Fruit fly (Drosophila melanogaster) whole organism, wandering third instar larva: ENCODE data around the gene CG14551.

Source experiments
- Abd-B ChIP-seq: fragments of >200 bp; optimal IDR thresholded peaks from 2 replicates; lab custom pipeline; 2017; ENCODE audit warnings: missing biosample characterization, missing genetic modification characterization
- CG32264 ChIP-seq: fragments of 200-800 bp; sonication (Bioruptor generic); optimal IDR thresholded peaks from 2 replicates; lab custom pipeline; 2016; ENCODE audit warnings: missing biosample characterization, missing genetic modification characterization
- CG9705 ChIP-seq: fragments of 200-800 bp; sonication (Bioruptor generic); optimal IDR thresholded peaks from 2 replicates; lab custom pipeline; 2018; ENCODE audit warnings: missing biosample characterization, mild to moderate bottlenecking, missing genetic modification characterization
- CrebA ChIP-seq: fragments of 200-800 bp; sonication (Bioruptor generic); optimal IDR thresholded peaks from 2 replicates; lab custom pipeline; 2016; ENCODE audit warnings: missing biosample characterization, mild to moderate bottlenecking, missing genetic modification characterization, borderline replicate concordance
- Dfd ChIP-seq: fragments of >200 bp; optimal IDR thresholded peaks from 2 replicates; lab custom pipeline; 2017; ENCODE audit warnings: missing biosample characterization, missing genetic modification characterization
- Dif ChIP-seq: fragments of 200-275, 200-300 bp; sonication (Bioruptor generic); optimal IDR thresholded peaks from 2 replicates; lab custom pipeline; 2018; ENCODE audit warnings: missing biosample characterization, missing genetic modification characterization; ENCODE audit not compliant: partially characterized antibody
- GATAd ChIP-seq: sonication (Bioruptor generic); optimal IDR thresholded peaks from 2 replicates; lab custom pipeline; 2016; ENCODE audit warnings: missing biosample characterization, missing genetic modification characterization
- Hnf4 ChIP-seq: fragments of 200-800 bp; sonication (Bioruptor generic); optimal IDR thresholded peaks from 2 replicates; lab custom pipeline; 2016; ENCODE audit warnings: missing biosample characterization, mild to moderate bottlenecking, missing genetic modification characterization
- Hr78 ChIP-seq: fragments of >200 bp; optimal IDR thresholded peaks from 2 replicates; lab custom pipeline; 2017; ENCODE audit warnings: missing biosample characterization, missing genetic modification characterization
- Jra ChIP-seq: sonication (Bioruptor generic); optimal IDR thresholded peaks from 2 replicates; lab custom pipeline; 2016; ENCODE audit warnings: missing biosample characterization, missing genetic modification characterization
- Mio ChIP-seq: sonication (Bioruptor generic); optimal IDR thresholded peaks from 2 replicates; lab custom pipeline; 2016; ENCODE audit warnings: missing biosample characterization, missing genetic modification characterization
- N ChIP-seq: fragments of >200 bp; optimal IDR thresholded peaks from 2 replicates; lab custom pipeline; 2018; ENCODE audit warnings: missing biosample characterization, missing external identifiers, missing genetic modification characterization
- OdsH ChIP-seq: fragments of 200-800 bp; sonication (Bioruptor generic); optimal IDR thresholded peaks from 2 replicates; lab custom pipeline; 2016; ENCODE audit warnings: missing biosample characterization, mild to moderate bottlenecking, missing genetic modification characterization
- Rel ChIP-seq, 2 experiments: fragments of 200-800 bp; sonication (Bioruptor generic) in 1 of 2; optimal IDR thresholded peaks; 2 replicates in 1 of 2; 3 replicates in 1 of 2; lab custom pipeline; 2016 to 2019; ENCODE audit warnings: mild to moderate bottlenecking in 2 of 2, missing biosample characterization in 2 of 2, missing genetic modification characterization in 2 of 2, moderate library complexity in 1 of 2
- Vsx2 ChIP-seq: fragments of 200-300, 225-300 bp; sonication (Bioruptor generic); optimal IDR thresholded peaks from 2 replicates; lab custom pipeline; 2018; ENCODE audit warnings: missing biosample characterization, missing genetic modification characterization; ENCODE audit not compliant: partially characterized antibody
- br ChIP-seq: fragments of 200-800 bp; sonication (Bioruptor generic); optimal IDR thresholded peaks from 2 replicates; lab custom pipeline; 2016; ENCODE audit warnings: missing biosample characterization, missing genetic modification characterization
- dl ChIP-seq, 2 experiments: fragments of 175-275, 200-275 bp in 1 of 2; fragments of 200-275 bp in 1 of 2; sonication (Bioruptor generic); optimal IDR thresholded peaks; lab custom pipeline; 2018; ENCODE audit warnings: mild to moderate bottlenecking in 2 of 2, missing biosample characterization in 2 of 2, missing genetic modification characterization in 2 of 2, moderate library complexity in 2 of 2; ENCODE audit not compliant: partially characterized antibody in 2 of 2, insufficient read depth in 1 of 2
- dsf ChIP-seq: sonication (Bioruptor generic); optimal IDR thresholded peaks from 2 replicates; lab custom pipeline; 2016; ENCODE audit warnings: missing biosample characterization, missing genetic modification characterization, borderline replicate concordance
- ey ChIP-seq: fragments of 200-800 bp; sonication (Bioruptor generic); optimal IDR thresholded peaks from 2 replicates; lab custom pipeline; 2016; ENCODE audit warnings: missing biosample characterization, missing genetic modification characterization
- foxo ChIP-seq, 2 experiments: fragments of 200-800 bp; sonication (Bioruptor generic); optimal IDR thresholded peaks; 2 replicates in 1 of 2; 3 replicates in 1 of 2; lab custom pipeline; 2016 to 2017; ENCODE audit warnings: missing biosample characterization in 2 of 2, missing genetic modification characterization in 2 of 2
- h ChIP-seq: fragments of 200-800 bp; sonication (Bioruptor generic); optimal IDR thresholded peaks from 3 replicates; lab custom pipeline; 2016; ENCODE audit warnings: missing biosample characterization, mild to moderate bottlenecking, missing genetic modification characterization
- jim ChIP-seq: fragments of 175-275, 200-325 bp; sonication (Bioruptor generic); optimal IDR thresholded peaks from 2 replicates; lab custom pipeline; 2016; ENCODE audit warnings: missing biosample characterization, mild to moderate bottlenecking, missing genetic modification characterization
- lola ChIP-seq: fragments of >200 bp; optimal IDR thresholded peaks from 2 replicates; lab custom pipeline; 2017; ENCODE audit warnings: missing biosample characterization, missing genetic modification characterization
- pan ChIP-seq: fragments of >200 bp; optimal IDR thresholded peaks from 2 replicates; lab custom pipeline; 2017
- psq ChIP-seq: fragments of 200-800 bp; sonication (Bioruptor generic); optimal IDR thresholded peaks from 3 replicates; lab custom pipeline; 2017; ENCODE audit warnings: missing biosample characterization, mild to moderate bottlenecking, missing genetic modification characterization, moderate library complexity
- rgr ChIP-seq: fragments of 200-800 bp; sonication (Bioruptor generic); optimal IDR thresholded peaks from 3 replicates; lab custom pipeline; 2016; ENCODE audit warnings: missing biosample characterization, mild to moderate bottlenecking, missing genetic modification characterization
- sv ChIP-seq: fragments of 200-800 bp; sonication (Bioruptor generic); optimal IDR thresholded peaks from 3 replicates; lab custom pipeline; 2016; ENCODE audit warnings: missing biosample characterization, missing genetic modification characterization
- tai ChIP-seq: sonication (Bioruptor generic); optimal IDR thresholded peaks from 2 replicates; lab custom pipeline; 2016; ENCODE audit warnings: missing biosample characterization, missing genetic modification characterization
- woc ChIP-seq: sonication (Bioruptor generic); optimal IDR thresholded peaks from 2 replicates; lab custom pipeline; 2016; ENCODE audit warnings: missing biosample characterization, mild to moderate bottlenecking, missing genetic modification characterization

The CG14551 gene

DNA sequence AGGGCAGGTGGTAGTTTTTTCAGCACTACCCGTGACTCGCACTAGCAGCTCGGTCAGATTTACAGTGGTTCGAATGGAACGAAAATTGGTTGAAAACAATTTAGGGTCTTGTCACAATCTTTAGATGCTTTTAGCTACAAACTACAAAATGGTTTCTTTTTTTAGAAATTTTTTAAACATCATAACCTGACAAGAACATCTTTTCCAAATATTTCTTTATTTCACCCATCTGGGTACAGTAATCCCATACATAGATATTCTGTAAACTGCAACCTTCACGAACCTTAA, 27.5 kb downstream of the CG14551 start:
- TF ChIP-seq sv (GFP tag; lab: Kevin White, UChicago) (no peak), woc (peak; percentile 25)

DNA sequence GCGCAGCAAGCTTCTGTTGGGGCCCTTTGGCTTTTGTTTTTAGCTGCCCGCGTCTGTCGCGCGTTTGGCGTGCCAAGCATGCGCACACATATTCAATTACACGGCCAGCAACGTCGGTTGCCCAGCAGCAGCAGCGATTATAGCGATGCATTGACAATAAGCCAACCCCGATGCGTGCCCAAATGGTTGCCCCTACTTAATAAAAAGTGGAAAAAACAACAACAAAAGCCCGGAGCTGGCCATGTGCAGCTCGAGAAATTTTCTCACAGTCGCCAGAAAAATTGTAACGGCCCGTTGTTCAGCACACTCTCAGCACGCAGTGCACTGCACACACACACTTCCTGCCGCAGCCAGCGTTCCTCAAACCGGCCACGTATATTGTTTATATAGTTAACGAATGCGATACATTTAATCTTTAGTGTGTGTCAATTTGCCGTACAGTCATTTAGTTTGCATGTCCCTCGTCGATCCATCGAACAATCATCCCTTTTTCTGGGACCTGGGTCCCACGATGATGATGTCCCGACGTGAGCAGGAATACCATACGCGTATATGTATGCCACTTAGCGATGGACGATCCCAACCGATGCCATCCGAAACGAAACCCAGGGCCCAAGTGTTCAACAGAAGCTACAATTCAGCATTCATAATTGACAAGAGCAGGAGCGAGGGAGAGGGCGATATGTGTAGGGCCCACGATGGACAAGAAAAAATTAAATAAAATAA, 28.0 kb downstream of the CG14551 start:
- TF ChIP-seq lola (GFP tag; lab: Kevin White, UChicago): no peak
- no peak for TF ChIP-seq pan
- TF ChIP-seq Hnf4: no peak
- TF ChIP-seq foxo (GFP tag; optimal IDR thresholded peaks at IDR 0.05; lab: Kevin White, UChicago): no peak
- no peak for TF ChIP-seq CrebA (GFP tag; lab: Kevin White, UChicago)
- no peak for TF ChIP-seq GATAd
- no peak for TF ChIP-seq tai (GFP tag; lab: Kevin White, UChicago)
- TF ChIP-seq CG9705 (GFP tag; lab: Kevin White, UChicago): no peak
- TF ChIP-seq Abd-B (GFP tag; lab: Kevin White, UChicago): no peak
- TF ChIP-seq dsf: no peak
- TF ChIP-seq ey (GFP tag; lab: Kevin White, UChicago): no peak
- no peak for TF ChIP-seq jim (GFP tag; lab: Kevin White, UChicago)
- TF ChIP-seq rgr (GFP tag; lab: Kevin White, UChicago): no peak
- no peak for TF ChIP-seq CG32264 (GFP tag; lab: Kevin White, UChicago)
- no peak for TF ChIP-seq h
- TF ChIP-seq, all 38 proteins: peak for 0

DNA sequence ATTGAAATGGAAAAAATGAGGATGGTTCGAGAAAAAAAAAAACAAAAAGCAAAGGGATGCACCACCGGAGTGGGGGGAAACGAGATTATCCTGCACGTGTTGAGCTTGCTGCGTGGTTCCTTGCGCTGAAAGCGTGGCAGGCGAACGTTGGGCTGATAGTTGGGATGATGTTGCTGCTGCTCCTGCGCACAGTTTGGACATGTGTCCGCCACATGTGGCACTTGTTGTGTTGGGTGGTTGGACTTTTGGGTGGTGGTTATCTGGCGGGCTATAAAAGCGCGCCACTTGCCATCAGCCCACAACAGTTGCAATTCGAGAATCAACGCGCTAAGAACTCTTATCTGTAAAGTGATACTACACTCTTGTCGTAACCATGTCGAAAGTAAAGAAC, 30.2 kb downstream of the CG14551 start:
- TF ChIP-seq N (GFP tag; lab: Kevin White, UChicago): no peak
- no peak for TF ChIP-seq Vsx2
- no peak for TF ChIP-seq ey (GFP tag; lab: Kevin White, UChicago)
- no peak for TF ChIP-seq CG32264 (GFP tag; lab: Kevin White, UChicago)
- no peak for TF ChIP-seq h
- no peak for TF ChIP-seq OdsH (GFP tag; lab: Kevin White, UChicago)
- no peak for TF ChIP-seq Mio (GFP tag; lab: Kevin White, UChicago)
- TF ChIP-seq Dif (GFP tag; lab: Kevin White, UChicago): no peak
- TF ChIP-seq Abd-B (GFP tag; lab: Kevin White, UChicago): no peak
- no peak for TF ChIP-seq jim (GFP tag; lab: Kevin White, UChicago)
- no peak for TF ChIP-seq Rel (GFP tag; optimal IDR thresholded peaks at IDR 0.05; lab: Kevin White, UChicago)
- no peak for TF ChIP-seq Rel (tag; optimal IDR thresholded peaks at IDR 0.05; lab: Kevin White, UChicago)
- TF ChIP-seq Hnf4: no peak
- no peak for TF ChIP-seq br (GFP tag; lab: Kevin White, UChicago)

DNA sequence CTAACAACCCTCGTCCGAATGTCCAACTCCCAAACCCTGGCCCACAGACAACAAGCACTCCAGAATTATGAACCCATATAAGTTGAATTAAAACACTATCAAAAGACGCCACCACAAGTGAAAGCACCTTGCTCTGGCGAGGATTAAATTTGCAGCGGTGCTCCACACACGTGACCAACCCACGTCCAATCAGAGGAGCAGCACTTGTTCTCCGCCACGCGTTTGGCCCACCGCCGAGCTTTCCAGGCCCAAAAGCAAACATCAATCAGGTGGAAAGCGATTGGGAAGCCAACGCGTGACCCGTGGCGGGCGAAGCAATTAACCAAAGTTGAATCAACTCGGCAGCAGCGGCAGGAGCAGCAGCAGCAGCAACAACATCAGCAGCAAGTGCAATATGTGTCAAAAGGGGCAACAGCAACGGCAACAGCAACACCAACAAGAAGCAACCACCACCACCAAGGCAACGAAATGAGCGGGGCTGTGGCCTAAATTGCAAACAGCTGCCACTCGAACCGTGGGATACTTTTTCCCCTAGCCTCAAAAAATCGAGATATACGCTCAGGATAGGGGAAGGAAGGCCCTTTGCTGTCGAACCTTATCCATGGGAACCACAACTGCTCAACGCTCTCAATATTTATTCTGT, 30.7 kb downstream of the CG14551 start:
- no peak for TF ChIP-seq woc
- peak; percentile 22 for TF ChIP-seq Dfd (GFP tag; lab: Kevin White, UChicago)

DNA sequence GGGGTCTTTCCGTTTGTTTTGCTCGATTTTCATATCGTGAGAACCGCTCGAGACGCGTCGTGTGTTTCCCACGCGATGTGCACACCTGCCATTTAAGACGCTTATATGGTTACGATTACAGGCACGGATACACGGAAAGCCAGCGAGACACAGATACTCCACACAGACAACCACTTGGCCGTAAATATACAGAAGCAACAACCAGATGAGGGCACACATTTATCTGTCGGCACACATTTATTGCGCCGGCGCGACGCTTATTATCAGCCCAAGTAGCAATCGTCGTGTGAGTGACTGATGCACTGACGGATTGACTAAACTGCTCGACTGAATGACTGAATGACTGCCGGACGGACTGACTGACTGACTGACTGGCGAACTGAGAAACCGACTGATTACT, 32.2 kb downstream of the CG14551 start:
- no peak for TF ChIP-seq woc
- no peak for TF ChIP-seq Dfd (GFP tag; lab: Kevin White, UChicago)
- no peak for TF ChIP-seq pan
- TF ChIP-seq rgr (GFP tag; lab: Kevin White, UChicago): no peak
- TF ChIP-seq dl (GFP tag; optimal IDR thresholded peaks at IDR 0.05; lab: Kevin White, UChicago; ENCODE audit: insufficient read depth in 1 of 2, partially characterized antibody in 2 of 2): no peak
- TF ChIP-seq Dif (GFP tag; lab: Kevin White, UChicago): no peak
- TF ChIP-seq dsf: no peak
- TF ChIP-seq CG32264 (GFP tag; lab: Kevin White, UChicago): no peak
- TF ChIP-seq Jra (GFP tag; lab: Kevin White, UChicago): no peak
- no peak for TF ChIP-seq foxo (GFP tag; optimal IDR thresholded peaks at IDR 0.05; lab: Kevin White, UChicago)
- TF ChIP-seq br (GFP tag; lab: Kevin White, UChicago): no peak
- no peak for TF ChIP-seq ey (GFP tag; lab: Kevin White, UChicago)
- TF ChIP-seq psq (GFP tag; lab: Kevin White, UChicago): no peak

DNA sequence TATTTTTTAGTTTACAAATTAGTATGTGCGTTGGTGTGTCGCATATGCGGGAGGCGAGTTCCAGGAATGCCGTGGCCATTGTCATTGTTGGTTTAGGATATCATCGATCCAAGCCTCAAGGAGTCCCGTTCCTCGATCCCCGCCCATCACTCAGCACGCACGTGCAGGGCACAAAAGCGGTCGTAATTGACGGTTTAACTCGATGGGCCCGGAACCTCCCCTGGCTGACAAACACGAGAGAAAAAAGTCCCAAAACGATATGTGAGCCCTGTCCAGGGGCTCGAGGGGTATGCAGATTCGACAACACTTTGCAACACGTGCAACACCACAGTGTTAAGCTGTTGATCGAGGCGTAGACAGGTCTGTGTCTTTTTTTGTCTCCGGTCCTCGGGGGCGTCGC, 34.9 kb downstream of the CG14551 start:
- TF ChIP-seq sv (GFP tag; lab: Kevin White, UChicago): no peak
- no peak for TF ChIP-seq Hnf4
- TF ChIP-seq pan: no peak
- no peak for TF ChIP-seq Dif (GFP tag; lab: Kevin White, UChicago)
- no peak for TF ChIP-seq Hr78 (GFP tag; lab: Kevin White, UChicago)
